Fruit fly (Drosophila melanogaster) whole organism, embryonic: ENCODE measurements around the gene Rab40.

Experiments used
- BtbVII ChIP-seq: fragments of 200-800 bp; sonication (Bioruptor generic); optimal IDR thresholded peaks from 3 replicates; lab custom pipeline; 2017; ENCODE audit warnings: missing biosample characterization, mild to moderate bottlenecking, missing genetic modification characterization
- CG10209 ChIP-seq: fragments of 200-800 bp; sonication (Bioruptor generic); optimal IDR thresholded peaks from 3 replicates; lab custom pipeline; 2017; ENCODE audit warnings: missing biosample characterization, mild to moderate bottlenecking, missing genetic modification characterization, missing genetic modification reagents
- CG11504 ChIP-seq: fragments of 200-800 bp; sonication (Bioruptor generic); optimal IDR thresholded peaks from 3 replicates; lab custom pipeline; 2019; ENCODE audit warnings: missing biosample characterization, mild to moderate bottlenecking, missing genetic modification characterization, moderate library complexity
- CG11723 ChIP-seq: fragments of 200-800 bp; sonication (Bioruptor generic); optimal IDR thresholded peaks from 2 replicates; lab custom pipeline; 2017; ENCODE audit warnings: missing biosample characterization, mild to moderate bottlenecking, missing genetic modification characterization
- CG12659 ChIP-seq: fragments of 200-800 bp; sonication (Bioruptor generic); optimal IDR thresholded peaks from 3 replicates; lab custom pipeline; 2017; ENCODE audit warnings: mild to moderate bottlenecking, missing biosample characterization, missing genetic modification reagents, missing genetic modification characterization
- CG13296 ChIP-seq: fragments of 200-800 bp; sonication (Bioruptor generic); optimal IDR thresholded peaks from 3 replicates; lab custom pipeline; 2018; ENCODE audit warnings: missing biosample characterization, mild to moderate bottlenecking, missing genetic modification characterization
- CG14710 ChIP-seq: fragments of 200-800 bp; sonication (Bioruptor generic); optimal IDR thresholded peaks from 3 replicates; lab custom pipeline; 2019; ENCODE audit warnings: missing biosample characterization, mild to moderate bottlenecking, missing genetic modification characterization, moderate library complexity
- CG16863 ChIP-seq: fragments of 200-800 bp; sonication (Bioruptor generic); optimal IDR thresholded peaks from 3 replicates; lab custom pipeline; 2016; ENCODE audit warnings: missing biosample characterization, missing genetic modification characterization
- CG1832 ChIP-seq: fragments of 200-800 bp; sonication (Bioruptor generic); optimal IDR thresholded peaks from 2 replicates; lab custom pipeline; 2017; ENCODE audit warnings: missing biosample characterization, mild to moderate bottlenecking, missing genetic modification characterization, inconsistent platforms
- CG2116 ChIP-seq: fragments of 200-800 bp; sonication (Bioruptor generic); optimal IDR thresholded peaks from 3 replicates; lab custom pipeline; 2018; ENCODE audit warnings: missing biosample characterization, mild to moderate bottlenecking, missing genetic modification characterization
- CG2120 ChIP-seq: fragments of 200-800 bp; sonication (Bioruptor generic); optimal IDR thresholded peaks from 3 replicates; lab custom pipeline; 2016; ENCODE audit warnings: missing biosample characterization, missing genetic modification characterization
- CG2199 ChIP-seq: fragments of 200-800 bp; sonication (Bioruptor generic); IDR thresholded peaks from 3 replicates; pipeline ENCODE4 v1.3.6; 2022; ENCODE audit warnings: missing biosample characterization, missing genetic modification characterization
- CG32772 ChIP-seq: fragments of 200-800 bp; sonication (Bioruptor generic); IDR thresholded peaks from 2 replicates; pipeline ENCODE4 v1.3.6; 2022; ENCODE audit warnings: missing biosample characterization, missing genetic modification characterization
- CG42726 ChIP-seq: fragments of 200-800 bp; sonication (Bioruptor generic); IDR thresholded peaks from 2 replicates; pipeline ENCODE4 v1.3.6; 2022; ENCODE audit warnings: missing biosample characterization, missing genetic modification characterization; ENCODE audit not compliant: partially characterized antibody
- CG4854 ChIP-seq: fragments of 200-800 bp; sonication (Bioruptor generic); optimal IDR thresholded peaks from 2 replicates; lab custom pipeline; 2016; ENCODE audit warnings: missing biosample characterization, missing genetic modification characterization, inconsistent platforms
- CG6854 ChIP-seq: fragments of 200-800 bp; sonication (Bioruptor generic); optimal IDR thresholded peaks from 3 replicates; lab custom pipeline; 2017; ENCODE audit warnings: missing biosample characterization, mild to moderate bottlenecking, missing genetic modification characterization
- CG7271 ChIP-seq: fragments of 200-800 bp; sonication (Bioruptor generic); optimal IDR thresholded peaks from 2 replicates; lab custom pipeline; 2018; ENCODE audit warnings: missing biosample characterization, mild to moderate bottlenecking, missing genetic modification characterization, moderate library complexity
- CG7372 ChIP-seq: fragments of 200-800 bp; sonication (Bioruptor generic); IDR thresholded peaks from 2 replicates; pipeline ENCODE4 v1.3.6; 2022; ENCODE audit warnings: missing biosample characterization, missing genetic modification characterization
- CG7786 ChIP-seq: fragments of 200-800 bp; sonication (Bioruptor generic); optimal IDR thresholded peaks from 2 replicates; lab custom pipeline; 2016; ENCODE audit warnings: missing biosample characterization, missing genetic modification characterization
- CG7928 ChIP-seq: fragments of 200-800 bp; sonication (Bioruptor generic); optimal IDR thresholded peaks from 2 replicates; lab custom pipeline; 2017; ENCODE audit warnings: missing biosample characterization, mild to moderate bottlenecking, missing genetic modification characterization
- CG7987 ChIP-seq: fragments of 200-800 bp; sonication (Bioruptor generic); optimal IDR thresholded peaks from 2 replicates; lab custom pipeline; 2018; ENCODE audit warnings: missing biosample characterization, mild to moderate bottlenecking, missing genetic modification characterization, moderate library complexity
- CG8388 ChIP-seq: fragments of 200-800 bp; sonication (Bioruptor generic); optimal IDR thresholded peaks from 2 replicates; lab custom pipeline; 2019; ENCODE audit warnings: missing biosample characterization, mild to moderate bottlenecking, missing genetic modification characterization, moderate library complexity
- CG8944 ChIP-seq: fragments of 200-800 bp; sonication (Bioruptor generic); optimal IDR thresholded peaks from 3 replicates; lab custom pipeline; 2016; ENCODE audit warnings: missing biosample characterization, missing genetic modification characterization
- CG9932 ChIP-seq: fragments of 200-800 bp; sonication (Bioruptor generic); IDR thresholded peaks from 2 replicates; pipeline ENCODE4 v1.3.6; 2022; ENCODE audit warnings: missing biosample characterization, missing genetic modification characterization
- E2f2 ChIP-seq: fragments of 200-800 bp; sonication (Bioruptor generic); IDR thresholded peaks from 2 replicates; pipeline ENCODE4 v1.3.6; 2022; ENCODE audit warnings: missing biosample characterization, missing genetic modification characterization
- MBD-R2 ChIP-seq: fragments of 200-800 bp; sonication (Bioruptor generic); IDR thresholded peaks from 2 replicates; pipeline ENCODE4 v1.3.6; 2022; ENCODE audit warnings: missing biosample characterization, missing genetic modification characterization
- Mad ChIP-seq: fragments of 200-800 bp; sonication (Bioruptor generic); optimal IDR thresholded peaks from 2 replicates; lab custom pipeline; 2016; ENCODE audit warnings: missing biosample characterization, missing genetic modification characterization
- NFAT ChIP-seq: fragments of 200-800 bp; sonication (Bioruptor generic); IDR thresholded peaks from 2 replicates; pipeline ENCODE4 v1.3.6; 2022; ENCODE audit warnings: missing biosample characterization, missing genetic modification characterization
- NfI ChIP-seq: fragments of 200-800 bp; sonication (Bioruptor generic); optimal IDR thresholded peaks from 3 replicates; lab custom pipeline; 2018; ENCODE audit warnings: missing biosample characterization, mild to moderate bottlenecking, missing genetic modification characterization, moderate library complexity
- Pdp1 ChIP-seq, 2 experiments: fragments of 200-800 bp; sonication (Bioruptor generic); optimal IDR thresholded peaks; 3 replicates each; lab custom pipeline; 2016; ENCODE audit warnings: missing biosample characterization in 2 of 2, missing genetic modification characterization in 2 of 2, mild to moderate bottlenecking in 1 of 2, moderate library complexity in 1 of 2
- Poxn ChIP-seq: fragments of 200-800 bp; sonication (Bioruptor generic); IDR thresholded peaks from 2 replicates; pipeline ENCODE4 v1.3.6; 2022; ENCODE audit warnings: missing biosample characterization, missing genetic modification characterization
- amos ChIP-seq: fragments of 200-800 bp; sonication (Bioruptor generic); IDR thresholded peaks from 2 replicates; pipeline ENCODE4 v1.3.6; 2022; ENCODE audit warnings: missing biosample characterization, missing genetic modification characterization; ENCODE audit not compliant: partially characterized antibody
- dmrt99B ChIP-seq: fragments of 200-800 bp; sonication (Bioruptor generic); optimal IDR thresholded peaks from 2 replicates; lab custom pipeline; 2018; ENCODE audit warnings: missing biosample characterization, mild to moderate bottlenecking, missing genetic modification characterization, moderate library complexity
- dpn ChIP-seq, 2 experiments: fragments of 200-800 bp; sonication (Bioruptor generic); optimal IDR thresholded peaks; 3 replicates each; lab custom pipeline; 2016; ENCODE audit warnings: missing biosample characterization in 2 of 2, missing genetic modification characterization in 2 of 2
- ewg ChIP-seq: fragments of 200-800 bp; sonication (Bioruptor generic); optimal IDR thresholded peaks from 3 replicates; lab custom pipeline; 2017; ENCODE audit warnings: mild to moderate bottlenecking, missing biosample characterization, missing genetic modification reagents, missing genetic modification characterization
- fd102C ChIP-seq: fragments of 200-800 bp; sonication (Bioruptor generic); optimal IDR thresholded peaks from 2 replicates; lab custom pipeline; 2018; ENCODE audit warnings: missing biosample characterization, mild to moderate bottlenecking, missing genetic modification characterization, moderate library complexity
- fd64A ChIP-seq: fragments of 200-800 bp; sonication (Bioruptor generic); optimal IDR thresholded peaks from 3 replicates; lab custom pipeline; 2018; ENCODE audit warnings: missing biosample characterization, mild to moderate bottlenecking, missing genetic modification characterization
- gcm ChIP-seq: fragments of 200-800 bp; sonication (Bioruptor generic); optimal IDR thresholded peaks from 2 replicates; lab custom pipeline; 2019; ENCODE audit warnings: missing biosample characterization, mild to moderate bottlenecking, missing genetic modification characterization, moderate library complexity
- gcm2 ChIP-seq: fragments of 200-800 bp; sonication (Bioruptor generic); optimal IDR thresholded peaks from 2 replicates; lab custom pipeline; 2016; ENCODE audit warnings: missing biosample characterization, missing genetic modification characterization
- hth ChIP-seq: fragments of >200 bp; optimal IDR thresholded peaks from 2 replicates; lab custom pipeline; 2017; ENCODE audit warnings: inconsistent platforms
- lmd ChIP-seq: fragments of 200-800 bp; sonication (Bioruptor generic); IDR thresholded peaks from 2 replicates; pipeline ENCODE4 v1.3.6; 2022; ENCODE audit warnings: missing biosample characterization, missing genetic modification characterization
- mam ChIP-seq: fragments of 200-800 bp; sonication (Bioruptor generic); optimal IDR thresholded peaks from 3 replicates; lab custom pipeline; 2016; ENCODE audit warnings: missing biosample characterization, missing genetic modification characterization
- psq ChIP-seq: fragments of 200-800 bp; sonication (Bioruptor generic); optimal IDR thresholded peaks from 2 replicates; lab custom pipeline; 2017; ENCODE audit warnings: missing biosample characterization, missing genetic modification characterization
- repo ChIP-seq: fragments of 200-800 bp; sonication (Bioruptor generic); optimal IDR thresholded peaks from 2 replicates; lab custom pipeline; 2016; ENCODE audit warnings: missing biosample characterization, missing genetic modification characterization
- rib ChIP-seq: fragments of 200-800 bp; sonication (Bioruptor generic); IDR thresholded peaks from 2 replicates; pipeline ENCODE4 v1.3.6; 2022; ENCODE audit warnings: missing biosample characterization, missing genetic modification characterization
- sob ChIP-seq: fragments of 200-800 bp; sonication (Bioruptor generic); IDR thresholded peaks from 2 replicates; pipeline ENCODE4 v1.3.6; 2022; ENCODE audit warnings: missing biosample characterization, missing genetic modification characterization
- stc ChIP-seq: fragments of 200-800 bp; sonication (Bioruptor generic); IDR thresholded peaks from 2 replicates; pipeline ENCODE4 v1.3.6; 2022; ENCODE audit warnings: missing biosample characterization, missing genetic modification characterization
- trh ChIP-seq: fragments of 200-800 bp; sonication (Bioruptor generic); optimal IDR thresholded peaks from 2 replicates; lab custom pipeline; 2016; ENCODE audit warnings: missing biosample characterization, missing genetic modification characterization
- wek ChIP-seq: fragments of 200-800 bp; sonication (Bioruptor generic); optimal IDR thresholded peaks from 3 replicates; lab custom pipeline; 2018; ENCODE audit warnings: missing biosample characterization, mild to moderate bottlenecking, missing genetic modification characterization, moderate library complexity

Rab40 gene

dm6 chrX:12470187-12470931, 7.4 kb upstream of the Rab40 start (continued):
- TF ChIP-seq CG7271 (tag; lab: Kevin White, UChicago), result no peak
- TF ChIP-seq psq (GFP tag; lab: Kevin White, UChicago), result no peak
- TF ChIP-seq CG14710 (tag; lab: Kevin White, UChicago), result peak; percentile 16
- peak; percentile 80 for TF ChIP-seq CG9932
- no peak for TF ChIP-seq amos (GFP tag; lab: Robert Waterston, UW)
- no peak for TF ChIP-seq fd102C (GFP tag; lab: Kevin White, UChicago)
- TF ChIP-seq CG7928 (GFP tag; lab: Kevin White, UChicago), result peak; percentile 14
- TF ChIP-seq CG10209 (GFP tag; lab: Kevin White, UChicago), result peak; percentile 45
- no peak for TF ChIP-seq hth (lab: Kevin White, UChicago)
- peak; percentile 50; the same call in 1 of the 2 replicates for TF ChIP-seq CG7372 (GFP tag; lab: Robert Waterston, UW)
- peak; percentile 66 for TF ChIP-seq dmrt99B (tag; lab: Kevin White, UChicago)
- TF ChIP-seq NfI, result peak; percentile 71
- TF ChIP-seq CG4854, result no peak
- peak; percentile 32; the same call in 1 of the 2 replicates for TF ChIP-seq sob (GFP tag; lab: Robert Waterston, UW)
- TF ChIP-seq CG7987 (GFP tag; lab: Kevin White, UChicago), result no peak
- no peak for TF ChIP-seq CG8944 (GFP tag; lab: Kevin White, UChicago)
- TF ChIP-seq CG13296 (GFP tag; lab: Kevin White, UChicago), result peak; percentile 60
- TF ChIP-seq NFAT, result peak; percentile 23; the same call in 1 of the 2 replicates
- TF ChIP-seq repo (GFP tag; lab: Kevin White, UChicago), result no peak
- peak; percentile 29 for TF ChIP-seq CG8388
- TF ChIP-seq CG7786, result no peak
- TF ChIP-seq gcm, result no peak
- no peak for TF ChIP-seq wek
- no peak for TF ChIP-seq CG42726 (GFP tag; lab: Robert Waterston, UW)
- no peak for TF ChIP-seq CG2116
- no peak for TF ChIP-seq fd64A
- peak; percentile 51 for TF ChIP-seq CG2120 (GFP tag; lab: Kevin White, UChicago)
- TF ChIP-seq dpn (GFP tag; optimal IDR thresholded peaks at IDR 0.05; lab: Kevin White, UChicago), result peak in 1 of 2 experiments; percentile 49
- TF ChIP-seq rib (GFP tag; lab: Robert Waterston, UW), result peak; percentile 23; the same call in 1 of the 2 replicates
- 0 out of 3 replicates have a peak, but pooled peaks have one; percentile 45 for TF ChIP-seq CG2199
- TF ChIP-seq Mad, result no peak
- peak; percentile 46 for TF ChIP-seq ewg (GFP tag; lab: Kevin White, UChicago)
- TF ChIP-seq CG6854 (GFP tag; lab: Kevin White, UChicago), result peak; percentile 36
- peak; percentile 59; the same call in 1 of the 2 replicates for TF ChIP-seq E2f2 (GFP tag; lab: Robert Waterston, UW)
- TF ChIP-seq CG1832 (GFP tag; lab: Kevin White, UChicago), result no peak
- TF ChIP-seq CG16863 (GFP tag; lab: Kevin White, UChicago), result no peak
- TF ChIP-seq CG12659 (GFP tag; lab: Kevin White, UChicago), result peak; percentile 58
- TF ChIP-seq BtbVII (GFP tag; lab: Kevin White, UChicago), result peak; percentile 52
- no peak for TF ChIP-seq trh (GFP tag; lab: Kevin White, UChicago)
- peak; percentile 15; the same call in 1 of the 2 replicates for TF ChIP-seq MBD-R2 (GFP tag; lab: Robert Waterston, UW)
- TF ChIP-seq gcm2 (GFP tag; lab: Kevin White, UChicago), result no peak
- peak; percentile 67 for TF ChIP-seq CG11504
- TF ChIP-seq mam (GFP tag; lab: Kevin White, UChicago), result peak; percentile 11
- TF ChIP-seq Poxn (GFP tag; lab: Robert Waterston, UW), result peak; percentile 58
- peak in 1 of 2 experiments; percentile 92 for TF ChIP-seq Pdp1 (GFP tag; optimal IDR thresholded peaks at IDR 0.05; lab: Kevin White, UChicago)
- peak; percentile 37; the same call in 1 of the 2 replicates for TF ChIP-seq stc
- peak; percentile 29 for TF ChIP-seq CG11723 (GFP tag; lab: Kevin White, UChicago)
- TF ChIP-seq lmd (GFP tag; lab: Robert Waterston, UW), result peak; percentile 72
- peak; percentile 45 for TF ChIP-seq CG32772 (GFP tag; lab: Robert Waterston, UW)
